Worm (Caenorhabditis elegans) whole organism, young adult: ENCODE measurements around the gene skr-21.

Experiments used
- B0019.2 ChIP-seq: fragments of 200-800 bp; sonication (Bioruptor generic); conservative IDR thresholded peaks from 2 replicates; pipeline ENCODE4 v1.3.6; 2022; ENCODE audit warnings: missing genetic modification reagents, missing genetic modification characterization, missing compliant biosample characterization
- B0261.1 ChIP-seq: sonication (generic microtip); optimal IDR thresholded peaks from 2 replicates; lab custom pipeline; 2016; ENCODE audit warnings: mild to moderate bottlenecking, missing genetic modification characterization, moderate library complexity, missing compliant biosample characterization
- F23B12.7 ChIP-seq: sonication (generic microtip); optimal IDR thresholded peaks from 2 replicates; lab custom pipeline; 2017; ENCODE audit warnings: missing genetic modification characterization, mild to moderate bottlenecking, missing compliant biosample characterization, antibody characterized with exemption, moderate library complexity; ENCODE audit not compliant: insufficient read depth
- F37B4.10 ChIP-seq: fragments of 200-800 bp; sonication (Bioruptor generic); IDR thresholded peaks from 2 replicates; pipeline ENCODE4 v1.3.6; 2022; ENCODE audit warnings: missing genetic modification characterization, missing compliant biosample characterization
- F52B5.7 ChIP-seq: sonication (generic microtip); optimal IDR thresholded peaks from 2 replicates; lab custom pipeline; 2016; ENCODE audit warnings: mild to moderate bottlenecking, missing genetic modification characterization, missing compliant biosample characterization
- T26A5.8 ChIP-seq: sonication (generic microtip); optimal IDR thresholded peaks from 2 replicates; lab custom pipeline; 2016; ENCODE audit warnings: missing genetic modification characterization, missing compliant biosample characterization
- Y53F4B.3 ChIP-seq: fragments of 200-800 bp; sonication (Bioruptor generic); IDR thresholded peaks from 2 replicates; pipeline ENCODE4 v1.3.6; 2022; ENCODE audit warnings: missing genetic modification reagents, missing genetic modification characterization, missing compliant biosample characterization
- Y79H2A.3 ChIP-seq: fragments of 200-800 bp; sonication (Bioruptor generic); conservative IDR thresholded peaks from 2 replicates; pipeline ENCODE4 v1.3.6; 2022; ENCODE audit warnings: missing genetic modification reagents, missing genetic modification characterization, missing compliant biosample characterization
- Y95B8A.8 ChIP-seq: fragments of 200-800 bp; sonication (Bioruptor generic); IDR thresholded peaks from 2 replicates; pipeline ENCODE4 v1.3.6; 2022; ENCODE audit warnings: missing genetic modification reagents, missing genetic modification characterization, missing compliant biosample characterization
- aptf-3 ChIP-seq: fragments of 200-800 bp; sonication (Bioruptor generic); IDR thresholded peaks from 2 replicates; pipeline ENCODE4 v1.3.6; 2022; ENCODE audit warnings: missing genetic modification characterization, missing compliant biosample characterization
- bed-1 ChIP-seq: fragments of 200-800 bp; sonication (Bioruptor generic); IDR thresholded peaks from 2 replicates; pipeline ENCODE4 v1.3.6; 2022; ENCODE audit warnings: missing genetic modification reagents, missing genetic modification characterization, missing compliant biosample characterization
- bed-2 ChIP-seq: fragments of 200-800 bp; sonication (Bioruptor generic); IDR thresholded peaks from 2 replicates; pipeline ENCODE4 v1.3.6; 2022; ENCODE audit warnings: missing genetic modification reagents, missing genetic modification characterization, missing compliant biosample characterization
- ccch-3 ChIP-seq: fragments of 200-800 bp; sonication (Bioruptor generic); optimal IDR thresholded peaks from 2 replicates; lab custom pipeline; 2018; ENCODE audit warnings: mild to moderate bottlenecking, missing genetic modification characterization, missing compliant biosample characterization
- cebp-1 ChIP-seq, 2 experiments: fragments of 200-800 bp in 1 of 2; sonication (Bioruptor generic) in 1 of 2; sonication (generic microtip) in 1 of 2; IDR thresholded peaks in 1 of 2; optimal IDR thresholded peaks in 1 of 2; 2 replicates each; pipeline versions ENCODE4 v1.3.6 to Lab custom; 2017 to 2022; ENCODE audit warnings: missing compliant biosample characterization in 2 of 2, missing genetic modification characterization in 2 of 2, mild to moderate bottlenecking in 1 of 2, missing genetic modification reagents in 1 of 2, moderate library complexity in 1 of 2
- ceh-100 ChIP-seq: fragments of 200-800 bp; sonication (Bioruptor generic); IDR thresholded peaks from 2 replicates; pipeline ENCODE4 v1.3.6; 2022; ENCODE audit warnings: missing genetic modification reagents, missing genetic modification characterization, missing compliant biosample characterization
- ceh-58 ChIP-seq: fragments of 200-800 bp; sonication (Bioruptor generic); IDR thresholded peaks from 2 replicates; pipeline ENCODE4 v1.3.6; 2022; ENCODE audit warnings: missing genetic modification characterization, missing compliant biosample characterization
- ceh-79 ChIP-seq: sonication (generic microtip); optimal IDR thresholded peaks from 2 replicates; lab custom pipeline; 2017; ENCODE audit warnings: mild to moderate bottlenecking, missing genetic modification characterization, missing compliant biosample characterization
- chd-7 ChIP-seq: sonication (generic microtip); optimal IDR thresholded peaks from 2 replicates; lab custom pipeline; 2016; ENCODE audit warnings: mild to moderate bottlenecking, missing genetic modification characterization, moderate library complexity, missing compliant biosample characterization
- efl-1 ChIP-seq: fragments of 150-350 bp; optimal IDR thresholded peaks from 2 replicates; lab custom pipeline; 2014; ENCODE audit warnings: missing biosample characterization, missing genetic modification reagents, missing genetic modification characterization
- ets-4 ChIP-seq: fragments of 200-800 bp; sonication (Bioruptor generic); optimal IDR thresholded peaks from 2 replicates; lab custom pipeline; 2018; ENCODE audit warnings: mild to moderate bottlenecking, missing genetic modification characterization, missing compliant biosample characterization
- hlh-26 ChIP-seq: fragments of 200-800 bp; sonication (Bioruptor generic); conservative IDR thresholded peaks from 2 replicates; pipeline ENCODE4 v1.3.6; 2022; ENCODE audit warnings: missing genetic modification reagents, missing genetic modification characterization, missing compliant biosample characterization
- hrde-1 ChIP-seq: sonication (generic microtip); optimal IDR thresholded peaks from 2 replicates; lab custom pipeline; 2016; ENCODE audit warnings: missing genetic modification characterization, mild to moderate bottlenecking, missing compliant biosample characterization, moderate library complexity, missing genotype, missing genetic modification reagents, borderline replicate concordance
- let-607 ChIP-seq, 2 experiments: fragments of 200-800 bp in 1 of 2; sonication (Bioruptor generic) in 1 of 2; sonication (generic microtip) in 1 of 2; optimal IDR thresholded peaks; 2 replicates each; lab custom pipeline; 2016 to 2018; ENCODE audit warnings: mild to moderate bottlenecking in 2 of 2, missing compliant biosample characterization in 2 of 2, missing genetic modification characterization in 2 of 2, moderate library complexity in 2 of 2, missing genotype in 1 of 2
- lsy-27 ChIP-seq: sonication (generic microtip); optimal IDR thresholded peaks from 2 replicates; lab custom pipeline; 2017; ENCODE audit warnings: missing genetic modification characterization, mild to moderate bottlenecking, missing compliant biosample characterization, antibody characterized with exemption, missing genotype, borderline replicate concordance; ENCODE audit not compliant: insufficient read depth
- madf-8 ChIP-seq: fragments of 200-800 bp; sonication (Bioruptor generic); conservative IDR thresholded peaks from 2 replicates; pipeline ENCODE4 v1.3.6; 2022; ENCODE audit warnings: missing genetic modification reagents, missing genetic modification characterization, missing compliant biosample characterization
- mxl-1 ChIP-seq: sonication (generic microtip); optimal IDR thresholded peaks from 2 replicates; lab custom pipeline; 2016; ENCODE audit warnings: missing genetic modification characterization, missing compliant biosample characterization
- nfyb-1 ChIP-seq: fragments of 200-800 bp; sonication (Bioruptor generic); IDR thresholded peaks from 2 replicates; pipeline ENCODE4 v1.3.6; 2022; ENCODE audit warnings: missing genetic modification reagents, missing genetic modification characterization, missing compliant biosample characterization
- nhr-120 ChIP-seq: fragments of 200-800 bp; sonication (Bioruptor generic); IDR thresholded peaks from 2 replicates; pipeline ENCODE4 v1.3.6; 2022; ENCODE audit warnings: missing genetic modification characterization, missing compliant biosample characterization
- nhr-80 ChIP-seq: sonication (generic microtip); optimal IDR thresholded peaks from 2 replicates; lab custom pipeline; 2016; ENCODE audit warnings: missing genetic modification characterization, missing compliant biosample characterization
- pbrm-1 ChIP-seq: fragments of 200-800 bp; sonication (Bioruptor generic); IDR thresholded peaks from 2 replicates; pipeline ENCODE4 v1.3.6; 2022; ENCODE audit warnings: missing genetic modification reagents, missing genetic modification characterization, missing compliant biosample characterization
- repo-1 ChIP-seq: sonication (generic microtip); optimal IDR thresholded peaks from 2 replicates; lab custom pipeline; 2017; ENCODE audit warnings: mild to moderate bottlenecking, missing genetic modification characterization, missing compliant biosample characterization
- tbp1 ChIP-seq: fragments of 200-800 bp; sonication (Bioruptor generic); optimal IDR thresholded peaks from 2 replicates; lab custom pipeline; 2018; ENCODE audit warnings: mild to moderate bottlenecking, missing genetic modification characterization, missing compliant biosample characterization
- ztf-18 ChIP-seq: sonication (generic microtip); optimal IDR thresholded peaks from 2 replicates; lab custom pipeline; 2016; ENCODE audit warnings: missing genotype, mild to moderate bottlenecking, missing genetic modification characterization, missing compliant biosample characterization

Gene skr-21

ce11 chrX:13247614-13248013, 21.1 kb upstream of the skr-21 start:
- TF ChIP-seq nhr-80 (tag; lab: Kevin White, UChicago) (peak; percentile 77), repo-1 (no peak), cebp-1 (GFP tag; IDR thresholded peaks at IDR 0.05; lab: Robert Waterston, UW) (no peak), cebp-1 (tag; optimal IDR thresholded peaks at IDR 0.05; lab: Kevin White, UChicago) (peak; percentile 0)

ce11 chrX:13246668-13247358, 20.3 kb upstream of the skr-21 start:
- TF ChIP-seq pbrm-1 (GFP tag; lab: Robert Waterston, UW) (no peak), Y79H2A.3 (GFP tag; lab: Robert Waterston, UW) (no peak), F37B4.10 (GFP tag; lab: Robert Waterston, UW) (no peak), Y53F4B.3 (GFP tag; lab: Robert Waterston, UW) (no peak), bed-1 (GFP tag; lab: Robert Waterston, UW) (no peak), ztf-18 (no peak), mxl-1 (tag; lab: Kevin White, UChicago) (no peak)

DNA sequence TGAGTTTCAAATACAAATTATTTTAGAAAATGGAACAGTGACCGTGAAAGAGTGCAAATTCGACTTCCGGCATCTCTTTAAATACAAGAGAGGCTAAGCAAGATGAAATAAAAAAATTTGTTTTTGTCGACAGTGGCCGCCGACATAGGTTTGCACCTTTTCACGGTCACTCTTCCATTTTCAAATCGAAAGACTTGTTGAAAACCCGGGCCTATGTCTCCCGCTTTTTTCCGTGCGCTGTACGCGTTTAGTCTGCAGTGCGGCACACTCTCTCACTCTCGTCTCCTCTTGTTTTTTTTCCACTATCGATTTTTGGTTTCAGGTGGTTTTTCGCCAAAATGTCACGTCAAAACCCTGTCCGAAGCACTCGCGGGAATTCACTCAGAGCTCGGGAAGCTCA, 18.6 kb upstream of the skr-21 start, which contains the start of gene hpl-1:
Gene hpl-1, plus strand, starts transcription at position 301 of the 400 bp plus-strand sequence.
- TF ChIP-seq nhr-120 (GFP tag; lab: Robert Waterston, UW) (no peak), ceh-100 (GFP tag; lab: Robert Waterston, UW) (no peak), B0019.2 (GFP tag; lab: Robert Waterston, UW) (no peak), tbp1 (GFP tag; lab: Kevin White, UChicago) (no peak), ets-4 (GFP tag; lab: Kevin White, UChicago) (no peak), bed-2 (GFP tag; lab: Robert Waterston, UW) (no peak), madf-8 (GFP tag; lab: Robert Waterston, UW) (no peak), nfyb-1 (no peak), ceh-79 (no peak), chd-7 (tag; lab: Kevin White, UChicago) (no peak), Y95B8A.8 (GFP tag; lab: Robert Waterston, UW) (no peak), hlh-26 (GFP tag; lab: Robert Waterston, UW) (no peak), lsy-27 (no peak)
- TF ChIP-seq, all 124 proteins: peak for 0

DNA sequence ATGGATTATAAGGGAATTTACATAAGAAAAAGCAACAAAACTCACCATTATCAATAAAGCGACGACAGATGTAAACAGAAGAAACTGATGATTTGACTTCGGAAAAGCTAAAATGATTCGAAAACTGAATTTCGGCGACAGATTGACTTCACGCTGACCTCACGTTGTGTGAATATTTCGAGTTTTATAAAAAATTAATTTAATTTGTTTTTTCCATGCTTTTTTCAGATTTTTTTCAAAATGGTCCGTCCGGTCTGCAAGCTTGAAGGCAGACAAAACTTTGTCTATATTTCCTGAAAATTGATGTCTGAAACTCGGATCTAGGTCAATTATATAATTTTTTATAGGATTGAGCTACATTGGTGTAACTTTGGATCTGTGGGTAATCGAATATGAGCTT, 15.8 kb upstream of the skr-21 start, which contains the start of gene K08H2.5:
Gene K08H2.5, minus strand, starts transcription at position 101 of the 400 bp plus-strand sequence.
- TF ChIP-seq ceh-58 (GFP tag; lab: Robert Waterston, UW) (no peak), F52B5.7 (no peak), mxl-1 (tag; lab: Kevin White, UChicago) (no peak), pbrm-1 (GFP tag; lab: Robert Waterston, UW) (no peak), let-607 (tag; optimal IDR thresholded peaks at IDR 0.05; lab: Kevin White, UChicago) (no peak), F23B12.7 (tag; lab: Kevin White, UChicago) (no peak), T26A5.8 (no peak), aptf-3 (GFP tag; lab: Robert Waterston, UW) (no peak), efl-1 (no peak), hrde-1 (tag; lab: Kevin White, UChicago) (no peak), ztf-18 (no peak), madf-8 (GFP tag; lab: Robert Waterston, UW) (no peak), ceh-79 (no peak), ccch-3 (GFP tag; lab: Kevin White, UChicago) (no peak), B0261.1 (tag; lab: Kevin White, UChicago) (no peak)
